Worm (Caenorhabditis elegans) whole organism, mixed stage, embryonic: ENCODE data around the gene F59A1.11.

Source experiments
- ceh-43 ChIP-seq: fragments of 200-800 bp; sonication (Bioruptor generic); optimal IDR thresholded peaks from 2 replicates; lab custom pipeline; 2018; ENCODE audit warnings: mild to moderate bottlenecking, missing genetic modification characterization, moderate library complexity, missing compliant biosample characterization
- nhr-12 ChIP-seq: fragments of 150-350 bp; optimal IDR thresholded peaks from 2 replicates; lab custom pipeline; 2014; ENCODE audit warnings: missing biosample characterization, missing genetic modification characterization
- nhr-76 ChIP-seq: sonication (generic microtip); optimal IDR thresholded peaks from 2 replicates; lab custom pipeline; 2017; ENCODE audit warnings: missing biosample characterization, missing genetic modification characterization
- pha-4 ChIP-seq: fragments of 150-350 bp; optimal IDR thresholded peaks from 2 replicates; lab custom pipeline; 2018; ENCODE audit warnings: missing biosample characterization, missing genetic modification reagents, missing genetic modification characterization
- snpc-4 ChIP-seq: fragments of 150-350 bp; optimal IDR thresholded peaks from 2 replicates; lab custom pipeline; 2014; ENCODE audit warnings: missing biosample characterization, missing genetic modification characterization
- unc-62 ChIP-seq: fragments of 150-350 bp; optimal IDR thresholded peaks from 2 replicates; lab custom pipeline; 2014; ENCODE audit warnings: missing biosample characterization, missing genetic modification reagents, missing genetic modification characterization
- ztf-11 ChIP-seq: fragments of 150-350 bp; optimal IDR thresholded peaks from 2 replicates; lab custom pipeline; 2014; ENCODE audit warnings: missing biosample characterization, missing genetic modification characterization

DNA sequence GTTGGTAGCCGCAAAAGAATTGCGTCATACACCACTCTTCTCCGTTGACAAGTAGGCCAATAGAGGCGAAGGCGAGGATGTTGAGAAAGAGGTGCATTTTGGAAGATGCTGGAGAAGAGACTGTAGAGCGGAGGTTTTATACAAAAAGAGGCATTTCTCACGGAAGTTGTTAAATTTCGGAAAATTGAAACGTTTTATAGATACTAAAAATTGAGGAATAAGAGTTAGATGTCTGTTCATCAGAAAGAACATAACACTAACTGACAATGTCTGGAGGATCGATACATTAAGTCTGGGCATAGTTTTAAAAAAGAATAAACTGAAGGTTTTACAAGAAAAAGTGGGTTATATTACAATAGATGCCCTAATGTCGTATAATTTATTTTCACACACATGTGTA is 51.6 kb downstream of the F59A1.11 start, which contains the start of gene Y6G8.14:
- TF ChIP-seq ceh-43 (GFP tag; lab: Kevin White, UChicago): no peak
- TF ChIP-seq snpc-4 (tag; lab: Kevin White, UChicago): no peak
- no peak for TF ChIP-seq nhr-12 (tag; lab: Kevin White, UChicago)
- TF ChIP-seq ztf-11 (tag; lab: Kevin White, UChicago): no peak
- no peak for TF ChIP-seq nhr-76 (tag; lab: Kevin White, UChicago)
- TF ChIP-seq pha-4 (tag; lab: Kevin White, UChicago): no peak
- TF ChIP-seq unc-62 (GFP tag; lab: Kevin White, UChicago): no peak
